Fruit fly (Drosophila melanogaster): ENCODE results near the gene Adi1.

Adi1 gene

DNA sequence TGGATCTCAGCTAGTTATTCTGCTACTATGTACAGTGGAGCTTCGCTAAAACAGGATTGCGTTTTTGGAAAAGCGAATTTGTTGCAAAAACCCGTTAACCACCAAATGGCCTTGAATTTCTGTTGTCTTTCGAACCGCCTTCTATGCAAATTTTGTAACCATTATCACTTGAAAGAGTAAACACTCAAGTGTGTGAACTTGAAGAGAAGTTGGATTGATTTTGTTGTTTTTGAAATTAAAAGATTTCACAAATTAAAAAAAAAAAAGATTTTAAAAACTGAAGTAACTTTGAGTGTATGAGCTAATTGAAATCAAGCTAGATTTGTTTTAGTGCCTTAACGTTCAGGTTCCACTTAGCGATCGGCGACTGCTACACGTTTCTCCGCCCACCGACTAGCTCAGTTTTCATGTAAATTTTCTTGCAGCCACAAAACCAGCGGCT, 20.7 kb downstream of the Adi1 start (continued):
- peak; percentile 68 for TF ChIP-seq Atf6 (GFP tag; IDR thresholded peaks at IDR 0.05)
- peak; percentile 20; the same call in 1 of the 3 replicates for TF ChIP-seq CG14050 (GFP tag; IDR thresholded peaks at IDR 0.05)
- TF ChIP-seq CG3838 (GFP tag; optimal IDR thresholded peaks at IDR 0.05): no peak
- TF ChIP-seq crp (GFP tag; optimal IDR thresholded peaks at IDR 0.05): no peak
- peak; percentile 32 for TF ChIP-seq Chrac-16 (GFP tag; optimal IDR thresholded peaks at IDR 0.05)
- peak; percentile 35 for TF ChIP-seq tx (GFP tag; optimal IDR thresholded peaks at IDR 0.05)
- TF ChIP-seq CG30403 (GFP tag; optimal IDR thresholded peaks at IDR 0.05): peak; percentile 85
- TF ChIP-seq CG12236 (GFP tag; optimal IDR thresholded peaks at IDR 0.05): no peak
- no peak for TF ChIP-seq bbx (GFP tag; IDR thresholded peaks at IDR 0.05; ENCODE audit: partially characterized antibody)
- TF ChIP-seq ewg (GFP tag; optimal IDR thresholded peaks at IDR 0.05): peak; percentile 33
- peak; percentile 76 for TF ChIP-seq pnt (GFP tag; optimal IDR thresholded peaks at IDR 0.05)
- peak; percentile 76 for TF ChIP-seq CG2678 (tag; optimal IDR thresholded peaks at IDR 0.05)
- peak; percentile 68 for TF ChIP-seq row (GFP tag; IDR thresholded peaks at IDR 0.05)
- peak; percentile 58 for TF ChIP-seq CG4854 (GFP tag; optimal IDR thresholded peaks at IDR 0.05)
- peak; percentile 65 for TF ChIP-seq bcd (GFP tag; optimal IDR thresholded peaks at IDR 0.05)
- TF ChIP-seq schlank (tag; optimal IDR thresholded peaks at IDR 0.05): no peak
- no peak for TF ChIP-seq kah (GFP tag; optimal IDR thresholded peaks at IDR 0.05)
- peak; percentile 60 for TF ChIP-seq slp2 (GFP tag; optimal IDR thresholded peaks at IDR 0.05)
- peak; percentile 75 for TF ChIP-seq tgo (GFP tag; IDR thresholded peaks at IDR 0.05)
- no peak for TF ChIP-seq GATAe (GFP tag; conservative IDR thresholded peaks at IDR 0.05)
- no peak for TF ChIP-seq Lpt (GFP tag; optimal IDR thresholded peaks at IDR 0.05)
- TF ChIP-seq Ada2b (GFP tag; IDR thresholded peaks at IDR 0.05): peak; percentile 59
- TF ChIP-seq gsb-n (tag; optimal IDR thresholded peaks at IDR 0.05): peak; percentile 1
- TF ChIP-seq CG17359 (tag; optimal IDR thresholded peaks at IDR 0.05): peak; percentile 80
- TF ChIP-seq onecut (GFP tag; IDR thresholded peaks at IDR 0.05): peak; percentile 57
- TF ChIP-seq ttk (GFP tag; IDR thresholded peaks at IDR 0.05): peak; percentile 54
- no peak for TF ChIP-seq CG4617 (GFP tag; optimal IDR thresholded peaks at IDR 0.05; ENCODE audit: borderline replicate concordance)
- no peak for TF ChIP-seq Dref (GFP tag; IDR thresholded peaks at IDR 0.05)
- peak; percentile 74 for TF ChIP-seq Rfx (GFP tag; IDR thresholded peaks at IDR 0.05)
- no peak for TF ChIP-seq Gsc (GFP tag; IDR thresholded peaks at IDR 0.05)
- TF ChIP-seq CG10543 (GFP tag; optimal IDR thresholded peaks at IDR 0.05): peak; percentile 19
- TF ChIP-seq Mes4 (GFP tag; optimal IDR thresholded peaks at IDR 0.05): peak; percentile 59
- no peak for TF ChIP-seq gfzf (GFP tag; optimal IDR thresholded peaks at IDR 0.05)
- TF ChIP-seq CG1024 (GFP tag; IDR thresholded peaks at IDR 0.05): no peak
- TF ChIP-seq CG2199 (GFP tag; IDR thresholded peaks at IDR 0.05): 0 out of 3 replicates have a peak, but pooled peaks have one; percentile 59
- TF ChIP-seq Nf-YC (tag; optimal IDR thresholded peaks at IDR 0.05): peak; percentile 22
- no peak for TF ChIP-seq CG17568 (GFP tag; optimal IDR thresholded peaks at IDR 0.05)
- peak; percentile 9 for TF ChIP-seq Bdp1 (GFP tag; optimal IDR thresholded peaks at IDR 0.05)
- TF ChIP-seq CG14860 (GFP tag; IDR thresholded peaks at IDR 0.05; ENCODE audit: partially characterized antibody): no peak
- TF ChIP-seq Fer3 (tag; optimal IDR thresholded peaks at IDR 0.05): peak; percentile 44
- peak; percentile 83 for TF ChIP-seq gem (tag; optimal IDR thresholded peaks at IDR 0.05)
- TF ChIP-seq aop (GFP tag; IDR thresholded peaks at IDR 0.05): no peak
- peak; percentile 28 for TF ChIP-seq CG5245 (GFP tag; optimal IDR thresholded peaks at IDR 0.05)
- no peak for TF ChIP-seq hbn (GFP tag; IDR thresholded peaks at IDR 0.05; ENCODE audit: partially characterized antibody)
- no peak for TF ChIP-seq CG5953 (GFP tag; IDR thresholded peaks at IDR 0.05)
- peak; percentile 6 for TF ChIP-seq vfl (GFP tag; optimal IDR thresholded peaks at IDR 0.05)
- TF ChIP-seq HLH54F (GFP tag; optimal IDR thresholded peaks at IDR 0.05): peak; percentile 36
- TF ChIP-seq org-1 (GFP tag; optimal IDR thresholded peaks at IDR 0.05): peak; percentile 60
- peak; percentile 51 for TF ChIP-seq CG8944 (GFP tag; optimal IDR thresholded peaks at IDR 0.05)
- TF ChIP-seq Hr51 (GFP tag; optimal IDR thresholded peaks at IDR 0.05): peak in 1 of 2 experiments; percentile 67
- TF ChIP-seq grn (GFP tag; optimal IDR thresholded peaks at IDR 0.05): no peak
